Fruit fly (Drosophila melanogaster): ENCODE results near the gene Eig71Eb.
A peak's percentile ranks its signal among the peaks of the same experiment; 100 is the strongest.

Eig71Eb gene

dm6 chr3L:15690711-15691591 is 41.2 kb downstream of the Eig71Eb start (continued):
- TF ChIP-seq CG34376 (GFP tag; optimal IDR thresholded peaks at IDR 0.05) (peak; percentile 34), CG10543 (GFP tag; optimal IDR thresholded peaks at IDR 0.05) (peak; percentile 28), esg (GFP tag; conservative IDR thresholded peaks at IDR 0.05) (peak; percentile 52), TFAM (GFP tag; optimal IDR thresholded peaks at IDR 0.05) (no peak), CG17912 (GFP tag; optimal IDR thresholded peaks at IDR 0.05) (no peak), HLH54F (GFP tag; optimal IDR thresholded peaks at IDR 0.05) (no peak), Fer1 (GFP tag; optimal IDR thresholded peaks at IDR 0.05) (peak; percentile 37), Gug (GFP tag; IDR thresholded peaks at IDR 0.05) (no peak), CG11695 (GFP tag; IDR thresholded peaks at IDR 0.05) (no peak), cwo (GFP tag; optimal IDR thresholded peaks at IDR 0.05) (peak; percentile 65), gro (GFP tag; optimal IDR thresholded peaks at IDR 0.05) (no peak), CG13424 (tag; optimal IDR thresholded peaks at IDR 0.05) (peak; percentile 40), ttk (GFP tag; IDR thresholded peaks at IDR 0.05) (peak; percentile 14; the same call in 1 of the 2 replicates), kni (GFP tag; optimal IDR thresholded peaks at IDR 0.05) (no peak), NC2α (GFP tag; optimal IDR thresholded peaks at IDR 0.05) (no peak), br (optimal IDR thresholded peaks at IDR 0.05) (no peak), CG7745 (tag; optimal IDR thresholded peaks at IDR 0.05) (no peak), CG4820 (GFP tag; optimal IDR thresholded peaks at IDR 0.05) (peak; percentile 64), fd102C (GFP tag; optimal IDR thresholded peaks at IDR 0.05) (no peak), org-1 (GFP tag; optimal IDR thresholded peaks at IDR 0.05) (peak; percentile 35), dan (GFP tag; IDR thresholded peaks at IDR 0.05) (no peak), jumu (GFP tag; optimal IDR thresholded peaks at IDR 0.05) (no peak), jing (GFP tag; optimal IDR thresholded peaks at IDR 0.05) (no peak), Fer2 (tag; optimal IDR thresholded peaks at IDR 0.05) (no peak), schlank (tag; optimal IDR thresholded peaks at IDR 0.05) (no peak), YL-1 (GFP tag; optimal IDR thresholded peaks at IDR 0.05) (no peak), CG6272 (GFP tag; IDR thresholded peaks at IDR 0.05) (no peak), Gsc (GFP tag; IDR thresholded peaks at IDR 0.05) (no peak), CG3407 (GFP tag; optimal IDR thresholded peaks at IDR 0.05) (no peak), CG14667 (GFP tag; IDR thresholded peaks at IDR 0.05) (no peak), CG4328 (GFP tag; optimal IDR thresholded peaks at IDR 0.05) (no peak), Dip2 (GFP tag; IDR thresholded peaks at IDR 0.05) (no peak), Scr (GFP tag; IDR thresholded peaks at IDR 0.05; ENCODE audit: partially characterized antibody) (no peak), caup (GFP tag; optimal IDR thresholded peaks at IDR 0.05; ENCODE audit: severe bottlenecking) (peak; percentile 30), crp (GFP tag; optimal IDR thresholded peaks at IDR 0.05) (no peak), ato (GFP tag; IDR thresholded peaks at IDR 0.05; ENCODE audit: partially characterized antibody) (no peak), CG9932 (GFP tag; IDR thresholded peaks at IDR 0.05) (peak; percentile 54), CG13123 (GFP tag; optimal IDR thresholded peaks at IDR 0.05) (no peak), fu2 (GFP tag; optimal IDR thresholded peaks at IDR 0.05) (no peak), CG4707 (GFP tag; optimal IDR thresholded peaks at IDR 0.05) (no peak), Mrtf (GFP tag; IDR thresholded peaks at IDR 0.05) (peak; percentile 45; the same call in 1 of the 3 replicates), en (GFP tag; optimal IDR thresholded peaks at IDR 0.05) (no peak), Sin3A (optimal IDR thresholded peaks at IDR 0.05) (no peak), inv (GFP tag; IDR thresholded peaks at IDR 0.05; ENCODE audit: partially characterized antibody) (no peak), CG11085 (GFP tag; IDR thresholded peaks at IDR 0.05) (no peak), CG8359 (GFP tag; optimal IDR thresholded peaks at IDR 0.05; ENCODE audit: borderline replicate concordance) (no peak), ac (GFP tag; optimal IDR thresholded peaks at IDR 0.05) (no peak), Lim3 (GFP tag; IDR thresholded peaks at IDR 0.05) (no peak), NC2β (GFP tag; optimal IDR thresholded peaks at IDR 0.05) (no peak), CG14014 (GFP tag; IDR thresholded peaks at IDR 0.05) (peak; percentile 44; the same call in 1 of the 2 replicates)

Measured in whole organism, embryonic.